Worm (Caenorhabditis elegans) whole organism, L1 larva: ENCODE results near the gene fbxb-91.

Experiments used
- C04F5.9 ChIP-seq: sonication (generic microtip); optimal IDR thresholded peaks from 2 replicates; lab custom pipeline; 2016; ENCODE audit warnings: missing genetic modification characterization, missing compliant biosample characterization
- alr-1 ChIP-seq: fragments of 200-800 bp; sonication (Bioruptor generic); optimal IDR thresholded peaks from 2 replicates; lab custom pipeline; 2018; ENCODE audit warnings: borderline replicate concordance, mild to moderate bottlenecking, missing genetic modification characterization, missing compliant biosample characterization
- aly-2 ChIP-seq: fragments of 150-350 bp; optimal IDR thresholded peaks from 2 replicates; lab custom pipeline; 2014; ENCODE audit warnings: missing biosample characterization, missing genetic modification characterization
- ama-1 ChIP-seq: fragments of 150-350 bp; optimal IDR thresholded peaks from 2 replicates; lab custom pipeline; 2014
- ceh-63 ChIP-seq: fragments of 200-800 bp; sonication (Bioruptor generic); optimal IDR thresholded peaks from 2 replicates; lab custom pipeline; 2018; ENCODE audit warnings: mild to moderate bottlenecking, missing genetic modification characterization, missing compliant biosample characterization
- ceh-8 ChIP-seq: fragments of 200-800 bp; sonication (Bioruptor generic); optimal IDR thresholded peaks from 2 replicates; lab custom pipeline; 2018; ENCODE audit warnings: mild to moderate bottlenecking, missing genetic modification characterization, moderate library complexity, missing compliant biosample characterization
- ceh-82 ChIP-seq, 3 experiments: fragments of 150-350 bp in 1 of 3; sonication (generic microtip) in 2 of 3; optimal IDR thresholded peaks; 2 replicates each; lab custom pipeline; 2014 to 2017; ENCODE audit warnings: missing biosample characterization in 3 of 3, missing genetic modification characterization in 3 of 3
- ceh-88 ChIP-seq: fragments of 200-800 bp; sonication (Bioruptor generic); IDR thresholded peaks from 2 replicates; pipeline ENCODE4 v1.3.6; 2022; ENCODE audit warnings: missing genetic modification characterization, missing compliant biosample characterization
- ceh-90 ChIP-seq: sonication (generic microtip); optimal IDR thresholded peaks from 2 replicates; lab custom pipeline; 2016; ENCODE audit warnings: missing genetic modification characterization, missing compliant biosample characterization
- dpl-1 ChIP-seq, 3 experiments: fragments of 150-350 bp in 2 of 3; sonication (generic microtip) in 1 of 3; optimal IDR thresholded peaks; 2 replicates each; lab custom pipeline; 2014 to 2017; ENCODE audit warnings: missing biosample characterization in 3 of 3, missing genetic modification characterization in 3 of 3, missing genetic modification reagents in 3 of 3
- efl-1 ChIP-seq, 4 experiments: fragments of 150-350 bp; optimal IDR thresholded peaks in 3 of 4; peaks in 1 of 4; 1 replicate in 1 of 4; 2 replicates in 3 of 4; lab custom pipeline; 2014; ENCODE audit warnings: missing biosample characterization in 2 of 4, missing genetic modification characterization in 2 of 4, missing genetic modification reagents in 2 of 4
- egl-13 ChIP-seq: sonication (generic microtip); optimal IDR thresholded peaks from 2 replicates; lab custom pipeline; 2016; ENCODE audit warnings: missing genotype, missing genetic modification reagents, missing genetic modification characterization, missing compliant biosample characterization
- fkh-10 ChIP-seq: sonication (generic microtip); optimal IDR thresholded peaks from 2 replicates; lab custom pipeline; 2017; ENCODE audit warnings: missing biosample characterization, missing genetic modification reagents, missing genetic modification characterization
- fkh-4 ChIP-seq: sonication (generic microtip); optimal IDR thresholded peaks from 2 replicates; lab custom pipeline; 2016; ENCODE audit warnings: missing compliant biosample characterization, missing genetic modification characterization, borderline replicate concordance
- fkh-8 ChIP-seq: sonication (generic microtip); optimal IDR thresholded peaks from 2 replicates; lab custom pipeline; 2016; ENCODE audit warnings: mild to moderate bottlenecking, missing genetic modification characterization, missing compliant biosample characterization
- grh-1 ChIP-seq: fragments of 200-800 bp; sonication (Bioruptor generic); IDR thresholded peaks from 2 replicates; pipeline ENCODE4 v1.3.6; 2022; ENCODE audit warnings: missing genetic modification reagents, missing genetic modification characterization, missing compliant biosample characterization
- hlh-17 ChIP-seq: fragments of 200-800 bp; sonication (Bioruptor generic); optimal IDR thresholded peaks from 2 replicates; lab custom pipeline; 2018; ENCODE audit warnings: missing genetic modification characterization, mild to moderate bottlenecking, missing compliant biosample characterization, moderate library complexity, borderline replicate concordance
- irx-1 ChIP-seq: sonication (generic microtip); optimal IDR thresholded peaks from 2 replicates; lab custom pipeline; 2016; ENCODE audit warnings: missing genetic modification characterization, missing compliant biosample characterization
- jun-1 ChIP-seq: fragments of 150-350 bp; optimal IDR thresholded peaks from 2 replicates; lab custom pipeline; 2014; ENCODE audit warnings: missing biosample characterization, missing genetic modification reagents, missing genetic modification characterization
- lin-35 ChIP-seq, 2 experiments: fragments of 150-350 bp; optimal IDR thresholded peaks; 2 replicates each; lab custom pipeline; 2014; ENCODE audit warnings: missing biosample characterization in 2 of 2, missing genetic modification characterization in 2 of 2, missing genetic modification reagents in 2 of 2
- lin-39 ChIP-seq: fragments of 150-350 bp; optimal IDR thresholded peaks from 2 replicates; lab custom pipeline; 2014; ENCODE audit warnings: missing biosample characterization, missing genetic modification reagents, missing genetic modification characterization
- lsy-2 ChIP-seq, 2 experiments: fragments of 150-350 bp; optimal IDR thresholded peaks; 2 replicates each; lab custom pipeline; 2014; ENCODE audit warnings: missing biosample characterization in 2 of 2, missing genetic modification characterization in 2 of 2
- mab-9 ChIP-seq: fragments of 200-800 bp; sonication (Bioruptor generic); IDR thresholded peaks from 2 replicates; pipeline ENCODE4 v1.3.6; 2022; ENCODE audit warnings: missing genetic modification reagents, missing genetic modification characterization, missing compliant biosample characterization
- mef-2 ChIP-seq: fragments of 150-350 bp; optimal IDR thresholded peaks from 2 replicates; lab custom pipeline; 2014; ENCODE audit warnings: missing biosample characterization, missing genetic modification characterization
- nhr-19 ChIP-seq: fragments of 200-800 bp; sonication (Bioruptor generic); conservative IDR thresholded peaks from 2 replicates; pipeline ENCODE4 v1.3.6; 2022; ENCODE audit warnings: missing genetic modification characterization, missing compliant biosample characterization
- nhr-237 ChIP-seq: fragments of 150-350 bp; optimal IDR thresholded peaks from 2 replicates; lab custom pipeline; 2014; ENCODE audit warnings: missing biosample characterization, missing genetic modification characterization
- nhr-47 ChIP-seq: sonication (generic microtip); optimal IDR thresholded peaks from 2 replicates; lab custom pipeline; 2016; ENCODE audit warnings: mild to moderate bottlenecking, missing genetic modification characterization, moderate library complexity, missing compliant biosample characterization
- nhr-71 ChIP-seq: sonication (generic microtip); optimal IDR thresholded peaks from 2 replicates; lab custom pipeline; 2016; ENCODE audit warnings: mild to moderate bottlenecking, missing genetic modification characterization, moderate library complexity, missing compliant biosample characterization
- nhr-76 ChIP-seq: sonication (generic microtip); optimal IDR thresholded peaks from 2 replicates; lab custom pipeline; 2017; ENCODE audit warnings: missing biosample characterization, missing genetic modification characterization
- nhr-77 ChIP-seq: fragments of 150-350 bp; optimal IDR thresholded peaks from 2 replicates; lab custom pipeline; 2014; ENCODE audit warnings: missing biosample characterization, missing genetic modification characterization
- nhr-85 ChIP-seq: sonication (generic microtip); peaks from one replicate; lab custom pipeline; 2016; ENCODE audit warnings: missing genetic modification characterization, inconsistent platforms, missing compliant biosample characterization
- nhr-90 ChIP-seq: sonication (generic microtip); optimal IDR thresholded peaks from 2 replicates; lab custom pipeline; 2016; ENCODE audit warnings: mild to moderate bottlenecking, missing genetic modification characterization, missing compliant biosample characterization; ENCODE audit not compliant: poor library complexity
- pag-3 ChIP-seq: sonication (generic microtip); optimal IDR thresholded peaks from 2 replicates; lab custom pipeline; 2017; ENCODE audit warnings: missing genetic modification characterization, mild to moderate bottlenecking, missing compliant biosample characterization, antibody characterized with exemption, borderline replicate concordance; ENCODE audit not compliant: insufficient read depth
- pqm-1 ChIP-seq: sonication (generic microtip); optimal IDR thresholded peaks from 3 replicates; lab custom pipeline; 2017; ENCODE audit warnings: missing biosample characterization, missing genetic modification characterization
- snu-23 ChIP-seq: sonication (generic microtip); optimal IDR thresholded peaks from 2 replicates; lab custom pipeline; 2016; ENCODE audit warnings: missing genetic modification characterization, missing compliant biosample characterization
- sptf-1 ChIP-seq: fragments of 150-350 bp; optimal IDR thresholded peaks from 2 replicates; lab custom pipeline; 2014; ENCODE audit warnings: missing biosample characterization, missing genetic modification characterization
- swsn-7 ChIP-seq: sonication (generic microtip); optimal IDR thresholded peaks from 2 replicates; lab custom pipeline; 2016; ENCODE audit warnings: missing genetic modification characterization, missing compliant biosample characterization
- unc-130 ChIP-seq: fragments of 150-350 bp; optimal IDR thresholded peaks from 2 replicates; lab custom pipeline; 2017; ENCODE audit warnings: missing biosample characterization, missing genetic modification characterization, inconsistent platforms
- unc-30 ChIP-seq: sonication (generic microtip); optimal IDR thresholded peaks from 2 replicates; lab custom pipeline; 2017; ENCODE audit warnings: missing biosample characterization, missing genetic modification characterization
- unc-86 ChIP-seq: sonication (generic microtip); optimal IDR thresholded peaks from 2 replicates; lab custom pipeline; 2016; ENCODE audit warnings: missing genetic modification characterization, missing compliant biosample characterization

Gene fbxb-91

DNA sequence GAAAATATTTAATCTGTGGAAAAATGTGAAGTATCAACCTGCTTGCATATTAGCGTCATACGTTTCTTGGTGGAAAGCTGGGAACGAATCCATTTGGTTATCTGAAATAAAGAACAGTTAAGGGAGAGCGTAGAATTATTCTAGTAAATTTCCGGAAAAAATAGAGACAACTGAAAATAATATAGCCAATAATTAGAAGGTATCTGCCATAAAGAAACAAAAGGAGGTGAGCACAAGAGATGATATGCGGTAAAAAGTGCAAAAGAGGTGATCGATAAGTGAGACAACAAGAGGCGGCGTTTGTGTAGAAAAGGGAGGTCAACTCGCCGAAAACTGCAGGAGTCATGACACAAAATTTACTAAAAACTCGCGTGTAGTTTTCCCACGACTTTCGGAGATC, 28.9 kb upstream of the fbxb-91 start, which contains the start of gene T24E12.11:
Gene T24E12.11 (minus strand): TSS at position 101 of the 400 bp plus-strand sequence.
- TF ChIP-seq aly-2 (tag; lab: Kevin White, UChicago) (no peak), ceh-90 (tag; lab: Kevin White, UChicago) (no peak), lin-39 (tag; lab: Kevin White, UChicago) (no peak), nhr-76 (tag; lab: Kevin White, UChicago) (no peak), fkh-4 (no peak), ceh-82 (tag; optimal IDR thresholded peaks at IDR 0.05; lab: Kevin White, UChicago) (no peak), unc-130 (no peak), ceh-8 (GFP tag; lab: Kevin White, UChicago) (no peak), ceh-63 (no peak), mab-9 (GFP tag; lab: Robert Waterston, UW) (no peak), pqm-1 (tag; lab: Kevin White, UChicago) (no peak), mef-2 (tag; lab: Kevin White, UChicago) (no peak), dpl-1 (GFP tag; optimal IDR thresholded peaks at IDR 0.05; lab: Kevin White, UChicago) (no peak), lin-35 (GFP tag; optimal IDR thresholded peaks at IDR 0.05; lab: Kevin White, UChicago) (no peak), unc-86 (tag; lab: Kevin White, UChicago) (no peak), hlh-17 (no peak), swsn-7 (tag; lab: Kevin White, UChicago) (no peak), nhr-85 (tag; lab: Kevin White, UChicago) (no peak), pag-3 (tag; lab: Kevin White, UChicago) (no peak), alr-1 (tag; lab: Kevin White, UChicago) (no peak)
- TF ChIP-seq, all 84 proteins: peak for 0

DNA sequence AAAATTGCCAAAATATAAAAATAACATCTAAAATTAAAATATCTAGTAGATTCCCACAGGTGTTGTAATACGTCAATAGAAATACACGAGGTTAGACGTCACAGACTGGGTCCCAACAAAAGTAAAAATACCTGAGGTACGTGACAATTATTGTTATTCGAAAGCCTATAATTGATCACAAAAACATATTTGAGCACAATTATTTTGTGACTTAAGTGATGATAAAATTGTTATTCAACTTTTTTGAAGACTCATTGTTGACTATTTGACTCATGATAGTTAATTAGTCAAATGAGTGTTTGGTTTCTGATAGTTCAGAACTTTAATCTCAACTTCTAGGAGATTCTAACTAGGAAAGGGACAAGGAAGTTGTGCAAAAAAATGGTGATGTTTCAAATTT, 27.2 kb upstream of the fbxb-91 start:
- no peak for TF ChIP-seq ceh-82 (tag; optimal IDR thresholded peaks at IDR 0.05; lab: Kevin White, UChicago)
- peak; percentile 79 for TF ChIP-seq ceh-8 (GFP tag; lab: Kevin White, UChicago)
- TF ChIP-seq nhr-71: peak; percentile 35
- peak; percentile 51 for TF ChIP-seq fkh-8 (tag; lab: Kevin White, UChicago)
- no peak for TF ChIP-seq nhr-90 (tag; lab: Kevin White, UChicago)
- no peak for TF ChIP-seq swsn-7 (tag; lab: Kevin White, UChicago)
- TF ChIP-seq nhr-47 (tag; lab: Kevin White, UChicago): peak; percentile 1
- peak; percentile 36 for TF ChIP-seq fkh-10
- TF ChIP-seq ceh-88 (GFP tag; lab: Robert Waterston, UW): no peak

DNA sequence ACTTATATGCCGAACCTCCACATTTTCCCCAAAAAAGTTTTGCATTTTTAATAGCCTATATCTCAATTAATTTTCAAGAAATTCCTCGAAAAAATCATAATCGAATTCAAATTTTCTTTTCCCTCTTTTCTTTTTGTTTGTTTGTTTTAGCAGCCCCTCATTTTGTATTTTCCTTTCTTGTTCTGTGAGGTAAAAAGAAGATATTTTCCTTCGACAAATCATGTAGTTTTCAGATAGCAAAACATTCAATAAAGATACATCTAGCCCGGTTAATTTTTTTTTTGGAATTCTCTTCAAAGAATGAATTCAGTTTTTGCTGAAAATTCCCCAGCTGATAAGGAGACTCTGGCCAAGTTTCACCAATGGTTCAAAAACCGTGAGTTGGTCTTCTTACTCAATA, 25.1 kb upstream of the fbxb-91 start, which contains the start of gene T24E12.3:
Gene T24E12.3 (plus strand): TSS at position 301 of the 400 bp plus-strand sequence.
- no peak for TF ChIP-seq dpl-1 (GFP tag; optimal IDR thresholded peaks at IDR 0.05; lab: Kevin White, UChicago)
- no peak for TF ChIP-seq lsy-2 (tag; optimal IDR thresholded peaks at IDR 0.05; lab: Kevin White, UChicago)
- no peak for TF ChIP-seq nhr-77 (tag; lab: Kevin White, UChicago)
- TF ChIP-seq nhr-19 (GFP tag; lab: Robert Waterston, UW): no peak
- TF ChIP-seq jun-1 (tag; lab: Kevin White, UChicago): no peak
- TF ChIP-seq pag-3 (tag; lab: Kevin White, UChicago): no peak
- no peak for TF ChIP-seq egl-13 (tag; lab: Kevin White, UChicago)
- no peak for TF ChIP-seq nhr-237 (tag; lab: Kevin White, UChicago)
- no peak for TF ChIP-seq unc-30 (tag; lab: Kevin White, UChicago)
- TF ChIP-seq ama-1 (lab: Kevin White, UChicago): no peak
- TF ChIP-seq irx-1 (tag; lab: Kevin White, UChicago): no peak
- TF ChIP-seq C04F5.9 (tag; lab: Kevin White, UChicago): no peak
- TF ChIP-seq nhr-71: no peak

DNA sequence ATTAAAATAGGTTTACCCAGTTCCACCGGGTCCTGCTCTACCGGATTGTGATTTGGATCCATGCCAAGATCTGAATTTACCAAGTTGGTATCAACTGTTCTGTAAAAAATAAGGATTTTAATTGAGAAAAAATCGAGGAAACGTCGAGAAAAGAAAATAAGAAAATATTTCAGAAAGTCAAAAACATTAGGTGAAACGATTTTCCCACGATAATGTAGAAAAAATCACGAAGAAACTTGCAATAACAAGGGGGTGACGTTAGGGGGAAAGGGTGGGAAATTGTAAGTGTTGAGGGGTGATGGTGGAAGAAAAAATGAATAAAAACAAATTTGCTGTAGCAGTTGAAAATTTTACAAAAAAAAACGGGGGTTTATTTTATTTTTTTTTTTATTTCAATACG, 22.5 kb upstream of the fbxb-91 start, which contains the start of gene T24E12.10:
Gene T24E12.10 (minus strand): TSS at position 101 of the 400 bp plus-strand sequence.
- no peak for TF ChIP-seq grh-1 (GFP tag; lab: Robert Waterston, UW)
- no peak for TF ChIP-seq alr-1 (tag; lab: Kevin White, UChicago)
- TF ChIP-seq efl-1 (optimal IDR thresholded peaks at IDR 0.05; lab: Kevin White, UChicago): no peak
- peak in 1 of 2 experiments; percentile 15 for TF ChIP-seq efl-1 (GFP tag; optimal IDR thresholded peaks at IDR 0.05 in 1 of 2; lab: Kevin White, UChicago)
- no peak for TF ChIP-seq snu-23
- no peak for TF ChIP-seq sptf-1 (tag; lab: Kevin White, UChicago)
